Fruit fly (Drosophila melanogaster) whole organism, embryonic: Measurements from ENCODE around the gene BRWD3.

Source experiments
- B-H1 ChIP-seq: fragments of 200-800 bp; sonication (Bioruptor generic); IDR thresholded peaks from 3 replicates; pipeline ENCODE4 v1.3.6; 2022; ENCODE audit warnings: missing biosample characterization, missing genetic modification characterization
- BEAF-32 ChIP-seq: fragments of 200-800 bp; sonication (Bioruptor generic); optimal IDR thresholded peaks from 3 replicates; lab custom pipeline; 2017; ENCODE audit warnings: missing biosample characterization, missing genetic modification characterization, mild to moderate bottlenecking, moderate library complexity, missing genetic modification reagents
- CG10462 ChIP-seq: fragments of 200-800 bp; sonication (Bioruptor generic); optimal IDR thresholded peaks from 2 replicates; lab custom pipeline; 2016; ENCODE audit warnings: missing biosample characterization, missing genetic modification characterization
- CG11560 ChIP-seq: fragments of 200-800 bp; sonication (Bioruptor generic); IDR thresholded peaks from 3 replicates; pipeline ENCODE4 v1.3.6; 2022; ENCODE audit warnings: missing biosample characterization, missing genetic modification characterization
- CG12104 ChIP-seq: fragments of 200-800 bp; sonication (Bioruptor generic); optimal IDR thresholded peaks from 3 replicates; lab custom pipeline; 2016; ENCODE audit warnings: missing biosample characterization, missing genetic modification characterization
- CG1233 ChIP-seq: fragments of 200-800 bp; sonication (Bioruptor generic); optimal IDR thresholded peaks from 4 replicates; lab custom pipeline; 2018; ENCODE audit warnings: missing biosample characterization, mild to moderate bottlenecking, missing genetic modification characterization
- CG12942 ChIP-seq: fragments of 200-800 bp; sonication (Bioruptor generic); optimal IDR thresholded peaks from 3 replicates; lab custom pipeline; 2016; ENCODE audit warnings: missing biosample characterization, missing genetic modification characterization
- CG13123 ChIP-seq: fragments of 200-800 bp; sonication (Bioruptor generic); optimal IDR thresholded peaks from 2 replicates; lab custom pipeline; 2016; ENCODE audit warnings: missing biosample characterization, missing genetic modification characterization
- CG13624 ChIP-seq: fragments of 200-800 bp; sonication (Bioruptor generic); optimal IDR thresholded peaks from 2 replicates; lab custom pipeline; 2016; ENCODE audit warnings: missing biosample characterization, missing genetic modification characterization
- CG13775 ChIP-seq: fragments of 200-800 bp; sonication (Bioruptor generic); optimal IDR thresholded peaks from 3 replicates; lab custom pipeline; 2017; ENCODE audit warnings: missing biosample characterization, mild to moderate bottlenecking, missing genetic modification characterization
- CG15011 ChIP-seq: fragments of 200-800 bp; sonication (Bioruptor generic); optimal IDR thresholded peaks from 3 replicates; lab custom pipeline; 2018; ENCODE audit warnings: missing biosample characterization, mild to moderate bottlenecking, missing genetic modification characterization
- CG17186 ChIP-seq: fragments of 200-800 bp; sonication (Bioruptor generic); optimal IDR thresholded peaks from 3 replicates; lab custom pipeline; 2017; ENCODE audit warnings: missing biosample characterization, missing genetic modification reagents, missing genetic modification characterization
- CG17568 ChIP-seq: fragments of 200-800 bp; sonication (Bioruptor generic); optimal IDR thresholded peaks from 2 replicates; lab custom pipeline; 2018; ENCODE audit warnings: missing biosample characterization, mild to moderate bottlenecking, missing genetic modification characterization, moderate library complexity
- CG18476 ChIP-seq: fragments of 200-800 bp; sonication (Bioruptor generic); optimal IDR thresholded peaks from 2 replicates; lab custom pipeline; 2016; ENCODE audit warnings: missing biosample characterization, mild to moderate bottlenecking, missing genetic modification characterization
- CG2712 ChIP-seq: fragments of 200-800 bp; optimal IDR thresholded peaks from 3 replicates; lab custom pipeline; 2019; ENCODE audit warnings: missing biosample characterization, mild to moderate bottlenecking, missing genetic modification characterization, moderate library complexity
- CG2875 ChIP-seq: fragments of 200-800 bp; sonication (Bioruptor generic); optimal IDR thresholded peaks from 2 replicates; lab custom pipeline; 2017; ENCODE audit warnings: missing biosample characterization, mild to moderate bottlenecking, missing genetic modification characterization, missing genetic modification reagents
- CG33213 ChIP-seq: fragments of 200-800 bp; sonication (Bioruptor generic); optimal IDR thresholded peaks from 3 replicates; lab custom pipeline; 2016; ENCODE audit warnings: missing biosample characterization, missing genetic modification characterization
- CG3995 ChIP-seq: fragments of 200-800 bp; sonication (Bioruptor generic); optimal IDR thresholded peaks from 3 replicates; lab custom pipeline; 2016; ENCODE audit warnings: missing biosample characterization, missing genetic modification characterization
- CG4282 ChIP-seq: fragments of 200-800 bp; sonication (Bioruptor generic); optimal IDR thresholded peaks from 2 replicates; lab custom pipeline; 2016; ENCODE audit warnings: missing biosample characterization, missing genetic modification characterization
- CG4617 ChIP-seq: fragments of 200-800 bp; sonication (Bioruptor generic); optimal IDR thresholded peaks from 3 replicates; lab custom pipeline; 2016; ENCODE audit warnings: missing biosample characterization, missing genetic modification characterization, borderline replicate concordance
- CG4820 ChIP-seq: fragments of 200-800 bp; sonication (Bioruptor generic); optimal IDR thresholded peaks from 3 replicates; lab custom pipeline; 2016; ENCODE audit warnings: missing biosample characterization, missing genetic modification characterization
- CG8388 ChIP-seq: fragments of 200-800 bp; sonication (Bioruptor generic); optimal IDR thresholded peaks from 2 replicates; lab custom pipeline; 2019; ENCODE audit warnings: missing biosample characterization, mild to moderate bottlenecking, missing genetic modification characterization, moderate library complexity
- CG9215 ChIP-seq: fragments of 200-800 bp; sonication (Bioruptor generic); IDR thresholded peaks from 2 replicates; pipeline ENCODE4 v1.3.6; 2022; ENCODE audit warnings: missing biosample characterization, missing genetic modification characterization
- Camta ChIP-seq: fragments of 200-800 bp; sonication (Bioruptor generic); optimal IDR thresholded peaks from 2 replicates; lab custom pipeline; 2016; ENCODE audit warnings: missing biosample characterization, missing genetic modification characterization
- Hsf ChIP-seq: fragments of 200-800 bp; sonication (Bioruptor generic); optimal IDR thresholded peaks from 3 replicates; lab custom pipeline; 2016; ENCODE audit warnings: missing biosample characterization, missing genetic modification characterization
- MBD-R2 ChIP-seq: fragments of 200-800 bp; sonication (Bioruptor generic); IDR thresholded peaks from 2 replicates; pipeline ENCODE4 v1.3.6; 2022; ENCODE audit warnings: missing biosample characterization, missing genetic modification characterization
- MTF-1 ChIP-seq: fragments of 200-800 bp; sonication (Bioruptor generic); optimal IDR thresholded peaks from 2 replicates; lab custom pipeline; 2018; ENCODE audit warnings: missing biosample characterization, mild to moderate bottlenecking, missing genetic modification characterization, borderline replicate concordance
- NC2α ChIP-seq: fragments of 200-800 bp; sonication (Bioruptor generic); optimal IDR thresholded peaks from 2 replicates; lab custom pipeline; 2016; ENCODE audit warnings: missing biosample characterization, missing genetic modification characterization
- Neu2 ChIP-seq: fragments of 200-800 bp; sonication (Bioruptor generic); optimal IDR thresholded peaks from 3 replicates; lab custom pipeline; 2016; ENCODE audit warnings: missing biosample characterization, missing genetic modification characterization, borderline replicate concordance
- Side ChIP-seq: fragments of 200-800 bp; sonication (Bioruptor generic); optimal IDR thresholded peaks from 2 replicates; lab custom pipeline; 2016; ENCODE audit warnings: missing biosample characterization, missing genetic modification characterization
- ac ChIP-seq: fragments of 200-800 bp; sonication (Bioruptor generic); optimal IDR thresholded peaks from 3 replicates; lab custom pipeline; 2017; ENCODE audit warnings: missing biosample characterization, mild to moderate bottlenecking, missing genetic modification characterization
- bsh ChIP-seq, 2 experiments: fragments of 200-800 bp; sonication (Bioruptor generic); optimal IDR thresholded peaks; 2 replicates each; lab custom pipeline; 2017 to 2018; ENCODE audit warnings: mild to moderate bottlenecking in 2 of 2, missing biosample characterization in 2 of 2, missing genetic modification characterization in 2 of 2, moderate library complexity in 1 of 2
- chinmo ChIP-seq: fragments of 200-800 bp; sonication (Bioruptor generic); IDR thresholded peaks from 4 replicates; pipeline ENCODE4 v1.3.6; 2022; ENCODE audit warnings: missing biosample characterization, missing genetic modification characterization; ENCODE audit not compliant: partially characterized antibody
- crc ChIP-seq: fragments of 200-800 bp; sonication (Bioruptor generic); optimal IDR thresholded peaks from 2 replicates; lab custom pipeline; 2016; ENCODE audit warnings: missing biosample characterization, missing genetic modification characterization
- croc ChIP-seq: fragments of 200-800 bp; sonication (Bioruptor generic); conservative IDR thresholded peaks from 3 replicates; pipeline ENCODE4 v1.3.6; 2022; ENCODE audit warnings: missing biosample characterization, missing genetic modification characterization
- cwo ChIP-seq: fragments of 200-800 bp; sonication (Bioruptor generic); optimal IDR thresholded peaks from 3 replicates; lab custom pipeline; 2017; ENCODE audit warnings: missing biosample characterization, missing genetic modification characterization, mild to moderate bottlenecking, moderate library complexity, missing genetic modification reagents
- disco-r ChIP-seq: fragments of 200-800 bp; sonication (Bioruptor generic); optimal IDR thresholded peaks from 2 replicates; lab custom pipeline; 2016; ENCODE audit warnings: missing biosample characterization, missing genetic modification characterization
- dm ChIP-seq: fragments of 200-800 bp; sonication (Bioruptor generic); optimal IDR thresholded peaks from 3 replicates; lab custom pipeline; 2016; ENCODE audit warnings: missing biosample characterization, missing genetic modification characterization
- exex ChIP-seq: fragments of 200-800 bp; sonication (Bioruptor generic); optimal IDR thresholded peaks from 4 replicates; lab custom pipeline; 2018; ENCODE audit warnings: missing biosample characterization, mild to moderate bottlenecking, missing genetic modification characterization, moderate library complexity
- fd96Cb ChIP-seq: fragments of 200-800 bp; sonication (Bioruptor generic); optimal IDR thresholded peaks from 2 replicates; lab custom pipeline; 2018; ENCODE audit warnings: missing biosample characterization, mild to moderate bottlenecking, missing genetic modification characterization, moderate library complexity
- gcm ChIP-seq: fragments of 200-800 bp; sonication (Bioruptor generic); optimal IDR thresholded peaks from 2 replicates; lab custom pipeline; 2019; ENCODE audit warnings: missing biosample characterization, mild to moderate bottlenecking, missing genetic modification characterization, moderate library complexity
- gro ChIP-seq: fragments of 200-800 bp; sonication (Bioruptor generic); optimal IDR thresholded peaks from 2 replicates; lab custom pipeline; 2016; ENCODE audit warnings: missing biosample characterization, missing genetic modification characterization
- kni ChIP-seq: fragments of 200-800 bp; sonication (Bioruptor generic); optimal IDR thresholded peaks from 3 replicates; lab custom pipeline; 2017; ENCODE audit warnings: mild to moderate bottlenecking, missing biosample characterization, missing genetic modification reagents, missing genetic modification characterization
- peb ChIP-seq: fragments of 200-800 bp; sonication (Bioruptor generic); IDR thresholded peaks from 2 replicates; pipeline ENCODE4 v1.3.6; 2022; ENCODE audit warnings: missing biosample characterization, missing genetic modification characterization
- row ChIP-seq: fragments of 200-800 bp; sonication (Bioruptor generic); IDR thresholded peaks from 3 replicates; pipeline ENCODE4 v1.3.6; 2022; ENCODE audit warnings: missing biosample characterization, missing genetic modification characterization
- slp2 ChIP-seq: fragments of 200-800 bp; sonication (Bioruptor generic); optimal IDR thresholded peaks from 2 replicates; lab custom pipeline; 2016; ENCODE audit warnings: missing biosample characterization, missing genetic modification characterization
- tap ChIP-seq: fragments of 200-800 bp; optimal IDR thresholded peaks from 3 replicates; lab custom pipeline; 2019; ENCODE audit warnings: missing biosample characterization, mild to moderate bottlenecking, missing genetic modification characterization, moderate library complexity
- ttk ChIP-seq: fragments of 200-800 bp; sonication (Bioruptor generic); IDR thresholded peaks from 2 replicates; pipeline ENCODE4 v2.1.2; 2022; ENCODE audit warnings: missing biosample characterization, missing genetic modification characterization
- vvl ChIP-seq: fragments of 200-800 bp; sonication (Bioruptor generic); IDR thresholded peaks from 2 replicates; pipeline ENCODE4 v1.3.6; 2022; ENCODE audit warnings: missing biosample characterization, missing genetic modification characterization

Gene BRWD3

DNA sequence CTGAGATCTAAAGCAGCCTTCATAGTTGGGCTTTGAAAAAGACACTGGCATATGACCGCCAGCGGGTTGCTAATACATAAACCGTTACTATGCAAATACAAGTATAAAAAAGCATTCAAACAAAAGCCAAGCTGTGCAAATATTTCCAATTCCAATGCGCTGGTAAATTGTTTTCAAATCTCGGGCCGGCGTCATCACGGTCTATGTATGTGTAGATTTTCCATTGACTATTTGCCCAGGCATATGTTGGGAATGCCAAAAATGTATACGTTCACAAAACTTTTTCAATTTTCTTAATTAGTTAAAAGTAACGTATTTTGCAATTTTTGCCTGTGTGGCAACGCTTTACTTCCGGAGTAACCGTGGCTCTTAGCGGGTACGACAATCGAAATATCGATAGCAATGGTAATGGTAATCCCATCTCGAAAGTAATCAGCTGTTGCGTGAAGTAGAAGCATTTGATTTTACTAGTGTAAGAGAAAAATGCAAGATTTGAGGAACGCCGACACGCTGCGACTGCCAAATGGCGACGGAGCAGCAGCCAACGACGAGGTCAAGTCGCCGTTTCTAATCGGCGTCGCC, 28.9 kb upstream of the BRWD3 start, which contains the start of the genes CG34290 and Uck (continued):
- TF ChIP-seq CG2875 (GFP tag; lab: Kevin White, UChicago) = peak; percentile 57
- no peak for TF ChIP-seq Neu2 (GFP tag; lab: Kevin White, UChicago)
- TF ChIP-seq bsh (GFP tag; optimal IDR thresholded peaks at IDR 0.05; lab: Kevin White, UChicago) = peak in 1 of 2 experiments; percentile 61
- peak; percentile 27 for TF ChIP-seq CG13123
- peak; percentile 79 for TF ChIP-seq dm (GFP tag; lab: Kevin White, UChicago)
- peak; percentile 19 for TF ChIP-seq NC2α
- peak; percentile 35; the same call in 1 of the 3 replicates for TF ChIP-seq B-H1
- TF ChIP-seq MBD-R2 (GFP tag; lab: Robert Waterston, UW) = peak; percentile 90
- peak; percentile 74 for TF ChIP-seq slp2 (GFP tag; lab: Kevin White, UChicago)
- peak; percentile 38 for TF ChIP-seq CG8388 (GFP tag; lab: Kevin White, UChicago)
- TF ChIP-seq chinmo = peak; percentile 86; the same call in 3 of the 4 replicates
- TF ChIP-seq kni = peak; percentile 75
- peak; percentile 72 for TF ChIP-seq CG2712 (tag; lab: Kevin White, UChicago)
- peak; percentile 81 for TF ChIP-seq CG12104
- TF ChIP-seq CG33213 = peak; percentile 92
- TF ChIP-seq ac = peak; percentile 31
- TF ChIP-seq CG3995 (GFP tag; lab: Kevin White, UChicago) = peak; percentile 78
- TF ChIP-seq cwo (GFP tag; lab: Kevin White, UChicago) = peak; percentile 23
- peak; percentile 88 for TF ChIP-seq vvl (GFP tag; lab: Robert Waterston, UW)
- peak; percentile 8 for TF ChIP-seq fd96Cb (tag; lab: Kevin White, UChicago)
- peak; percentile 73 for TF ChIP-seq Camta (GFP tag; lab: Kevin White, UChicago)
- peak; percentile 69 for TF ChIP-seq crc (GFP tag; lab: Kevin White, UChicago)
- TF ChIP-seq Side = peak; percentile 89
- TF ChIP-seq croc (GFP tag; lab: Robert Waterston, UW) = no peak
- TF ChIP-seq CG15011 (GFP tag; lab: Kevin White, UChicago) = peak; percentile 80
- peak; percentile 89 for TF ChIP-seq MTF-1 (GFP tag; lab: Kevin White, UChicago)
- TF ChIP-seq tap (tag; lab: Kevin White, UChicago) = peak; percentile 28
- peak; percentile 73 for TF ChIP-seq CG17186 (GFP tag; lab: Kevin White, UChicago)
- peak; percentile 36 for TF ChIP-seq CG4820 (GFP tag; lab: Kevin White, UChicago)
- TF ChIP-seq Hsf (GFP tag; lab: Kevin White, UChicago) = peak; percentile 78
- no peak for TF ChIP-seq CG18476 (GFP tag; lab: Kevin White, UChicago)
- peak; percentile 92 for TF ChIP-seq CG1233 (GFP tag; lab: Kevin White, UChicago)
- peak; percentile 65 for TF ChIP-seq CG4282 (GFP tag; lab: Kevin White, UChicago)
- TF ChIP-seq CG4617 (GFP tag; lab: Kevin White, UChicago) = peak; percentile 70
- TF ChIP-seq ttk (GFP tag; lab: Robert Waterston, UW) = peak; percentile 44
- peak; percentile 28 for TF ChIP-seq CG12942 (GFP tag; lab: Kevin White, UChicago)
- 0 out of 2 replicates have a peak, but pooled peaks have one; percentile 15 for TF ChIP-seq peb (GFP tag; lab: Robert Waterston, UW)
- TF ChIP-seq gro = peak; percentile 90
- peak; percentile 87 for TF ChIP-seq BEAF-32 (GFP tag; lab: Kevin White, UChicago)
- peak; percentile 84 for TF ChIP-seq CG13775 (GFP tag; lab: Kevin White, UChicago)
- TF ChIP-seq disco-r = peak; percentile 14
- TF ChIP-seq CG10462 (GFP tag; lab: Kevin White, UChicago) = no peak
- TF ChIP-seq gcm (GFP tag; lab: Kevin White, UChicago) = peak; percentile 38
- peak; percentile 69 for TF ChIP-seq exex (tag; lab: Kevin White, UChicago)
- peak; percentile 52; the same call in 2 of the 3 replicates for TF ChIP-seq row
- TF ChIP-seq CG9215 = no peak
- no peak for TF ChIP-seq CG11560 (tag; lab: Robert Waterston, UW)
- peak; percentile 91 for TF ChIP-seq CG17568 (GFP tag; lab: Kevin White, UChicago)
- peak; percentile 86 for TF ChIP-seq CG13624 (GFP tag; lab: Kevin White, UChicago)
